Worm (Caenorhabditis elegans) whole organism, mixed stage, embryonic: ENCODE results near the gene glb-21.

ENCODE experiments used
- M03D4.4 ChIP-seq: sonication (generic microtip); optimal IDR thresholded peaks from 2 replicates; lab custom pipeline; 2017; ENCODE audit warnings: mild to moderate bottlenecking, missing genetic modification characterization, missing compliant biosample characterization
- bed-3 ChIP-seq: fragments of 200-800 bp; sonication (Bioruptor generic); optimal IDR thresholded peaks from 3 replicates; lab custom pipeline; 2018; ENCODE audit warnings: mild to moderate bottlenecking, missing genetic modification characterization, moderate library complexity, missing compliant biosample characterization
- blmp-1 ChIP-seq: fragments of 150-350 bp; optimal IDR thresholded peaks from 2 replicates; lab custom pipeline; 2014; ENCODE audit warnings: missing biosample characterization, missing genetic modification characterization
- ceh-39 ChIP-seq: fragments of 150-350 bp; optimal IDR thresholded peaks from 2 replicates; lab custom pipeline; 2014; ENCODE audit warnings: missing biosample characterization, missing genetic modification characterization
- ceh-83 ChIP-seq: fragments of 200-800 bp; sonication (Bioruptor generic); optimal IDR thresholded peaks from 2 replicates; lab custom pipeline; 2018; ENCODE audit warnings: mild to moderate bottlenecking, missing genetic modification characterization, missing compliant biosample characterization
- cnd-1 ChIP-seq: fragments of 200-800 bp; sonication (Bioruptor generic); optimal IDR thresholded peaks from 2 replicates; lab custom pipeline; 2018; ENCODE audit warnings: mild to moderate bottlenecking, missing genetic modification characterization, missing compliant biosample characterization
- drap-1 ChIP-seq: fragments of 200-800 bp; sonication (Bioruptor generic); optimal IDR thresholded peaks from 3 replicates; lab custom pipeline; 2018; ENCODE audit warnings: mild to moderate bottlenecking, missing genetic modification characterization, missing compliant biosample characterization
- elt-1 ChIP-seq: sonication (generic microtip); optimal IDR thresholded peaks from 2 replicates; lab custom pipeline; 2017; ENCODE audit warnings: missing genetic modification characterization, mild to moderate bottlenecking, missing compliant biosample characterization, antibody characterized with exemption, moderate library complexity, borderline replicate concordance; ENCODE audit not compliant: insufficient read depth
- elt-3 ChIP-seq: fragments of 150-350 bp; optimal IDR thresholded peaks from 2 replicates; lab custom pipeline; 2014; ENCODE audit warnings: missing biosample characterization, missing genetic modification characterization
- flh-1 ChIP-seq: fragments of 200-800 bp; sonication (Bioruptor generic); optimal IDR thresholded peaks from 2 replicates; lab custom pipeline; 2018; ENCODE audit warnings: mild to moderate bottlenecking, missing genetic modification characterization, moderate library complexity, missing compliant biosample characterization
- hlh-1 ChIP-seq: fragments of 150-350 bp; optimal IDR thresholded peaks from 2 replicates; lab custom pipeline; 2014; ENCODE audit warnings: missing biosample characterization, missing genetic modification reagents, missing genetic modification characterization
- lin-13 ChIP-seq: fragments of 150-350 bp; optimal IDR thresholded peaks from 2 replicates; lab custom pipeline; 2014; ENCODE audit warnings: missing biosample characterization, missing genetic modification characterization
- lin-32 ChIP-seq: fragments of 200-800 bp; sonication (Bioruptor generic); optimal IDR thresholded peaks from 2 replicates; lab custom pipeline; 2018; ENCODE audit warnings: mild to moderate bottlenecking, missing genetic modification characterization, missing compliant biosample characterization
- lsy-2 ChIP-seq: fragments of 150-350 bp; optimal IDR thresholded peaks from 2 replicates; lab custom pipeline; 2014; ENCODE audit warnings: missing biosample characterization, missing genetic modification characterization
- mep-1 ChIP-seq: fragments of 150-350 bp; optimal IDR thresholded peaks from 2 replicates; lab custom pipeline; 2017; ENCODE audit warnings: missing biosample characterization, missing genetic modification reagents, missing genetic modification characterization, inconsistent platforms
- mls-2 ChIP-seq: sonication (generic microtip); optimal IDR thresholded peaks from 2 replicates; lab custom pipeline; 2016; ENCODE audit warnings: mild to moderate bottlenecking, missing genetic modification characterization, moderate library complexity, missing compliant biosample characterization
- nhr-12 ChIP-seq: fragments of 150-350 bp; optimal IDR thresholded peaks from 2 replicates; lab custom pipeline; 2014; ENCODE audit warnings: missing biosample characterization, missing genetic modification characterization
- nhr-2 ChIP-seq: fragments of 150-350 bp; optimal IDR thresholded peaks from 2 replicates; lab custom pipeline; 2014; ENCODE audit warnings: missing biosample characterization, missing genetic modification characterization
- nhr-237 ChIP-seq: fragments of 150-350 bp; optimal IDR thresholded peaks from 2 replicates; lab custom pipeline; 2014; ENCODE audit warnings: missing biosample characterization, missing genetic modification characterization
- nhr-76 ChIP-seq: sonication (generic microtip); optimal IDR thresholded peaks from 2 replicates; lab custom pipeline; 2017; ENCODE audit warnings: missing biosample characterization, missing genetic modification characterization
- pha-4 ChIP-seq: fragments of 150-350 bp; optimal IDR thresholded peaks from 2 replicates; lab custom pipeline; 2018; ENCODE audit warnings: missing biosample characterization, missing genetic modification reagents, missing genetic modification characterization
- snpc-4 ChIP-seq: fragments of 150-350 bp; optimal IDR thresholded peaks from 2 replicates; lab custom pipeline; 2014; ENCODE audit warnings: missing biosample characterization, missing genetic modification characterization
- tbx-8 ChIP-seq: fragments of 200-800 bp; sonication (Bioruptor generic); optimal IDR thresholded peaks from 2 replicates; lab custom pipeline; 2018; ENCODE audit warnings: mild to moderate bottlenecking, missing genetic modification characterization, moderate library complexity, missing compliant biosample characterization
- unc-120 ChIP-seq: sonication (generic microtip); optimal IDR thresholded peaks from 2 replicates; lab custom pipeline; 2017; ENCODE audit warnings: missing genetic modification characterization, missing compliant biosample characterization; ENCODE audit not compliant: poor library complexity, severe bottlenecking
- unc-39 ChIP-seq: fragments of 150-350 bp; optimal IDR thresholded peaks from 2 replicates; lab custom pipeline; 2014; ENCODE audit warnings: missing biosample characterization, missing genetic modification characterization
- unc-62 ChIP-seq: fragments of 150-350 bp; optimal IDR thresholded peaks from 2 replicates; lab custom pipeline; 2014; ENCODE audit warnings: missing biosample characterization, missing genetic modification reagents, missing genetic modification characterization
- zip-8 ChIP-seq: fragments of 150-350 bp; optimal IDR thresholded peaks from 2 replicates; lab custom pipeline; 2014; ENCODE audit warnings: missing biosample characterization, missing genetic modification characterization
- ztf-11 ChIP-seq: fragments of 150-350 bp; optimal IDR thresholded peaks from 2 replicates; lab custom pipeline; 2014; ENCODE audit warnings: missing biosample characterization, missing genetic modification characterization

Gene glb-21

ce11 chrIV:10666523-10666922, 45.1 kb downstream of the glb-21 start, which contains the start of gene epi-1:
Gene epi-1 (plus strand): TSS chrIV:10666823.
- peak; percentile 38 for TF ChIP-seq unc-120 (tag; lab: Kevin White, UChicago)
- TF ChIP-seq flh-1 = no peak
- TF ChIP-seq hlh-1 (tag; lab: Kevin White, UChicago) = peak; percentile 79

DNA sequence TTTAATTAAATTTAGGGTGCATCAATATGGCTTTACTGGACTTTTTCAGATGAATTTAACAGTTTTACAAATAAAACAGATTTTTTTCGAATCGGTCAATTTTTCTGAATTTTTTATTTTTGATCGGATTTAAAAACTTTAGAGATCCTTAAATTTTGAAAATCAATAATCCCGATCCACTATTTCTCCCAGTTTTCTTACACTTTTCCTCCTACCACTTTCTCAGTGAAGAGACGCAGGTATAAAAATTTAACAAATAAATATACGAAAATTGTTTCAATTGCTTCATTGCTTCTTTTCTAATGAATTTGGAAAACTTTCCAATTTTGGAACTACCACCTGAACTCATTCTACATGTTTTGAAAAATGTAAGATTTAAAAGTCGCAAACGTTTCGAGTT, 47.5 kb downstream of the glb-21 start, which contains the start of gene K08C7.7:
TSS of gene K08C7.7 (plus strand) at position 301 of the 400 bp plus-strand sequence.
- no peak for TF ChIP-seq unc-39 (tag; lab: Kevin White, UChicago)
- no peak for TF ChIP-seq flh-1
- TF ChIP-seq elt-3 = no peak
- no peak for TF ChIP-seq bed-3 (GFP tag; lab: Kevin White, UChicago)
- TF ChIP-seq cnd-1 (tag; lab: Kevin White, UChicago) = no peak
- TF ChIP-seq ceh-39 (tag; lab: Kevin White, UChicago) = no peak
- no peak for TF ChIP-seq mep-1 (tag; lab: Kevin White, UChicago)
- TF ChIP-seq drap-1 = no peak
- no peak for TF ChIP-seq blmp-1 (tag; lab: Kevin White, UChicago)
- TF ChIP-seq nhr-2 (tag; lab: Kevin White, UChicago) = no peak

- TF ChIP-seq lsy-2 (tag; lab: Kevin White, UChicago) (no peak), ztf-11 (no peak), zip-8 (tag; lab: Kevin White, UChicago) (no peak), bed-3 (GFP tag; lab: Kevin White, UChicago) (no peak), cnd-1 (tag; lab: Kevin White, UChicago) (no peak), drap-1 (no peak), nhr-12 (tag; lab: Kevin White, UChicago) (no peak), unc-120 (tag; lab: Kevin White, UChicago) (no peak), tbx-8 (GFP tag; lab: Kevin White, UChicago) (no peak), unc-62 (no peak), snpc-4 (tag; lab: Kevin White, UChicago) (no peak), ceh-39 (tag; lab: Kevin White, UChicago) (no peak), hlh-1 (tag; lab: Kevin White, UChicago) (no peak), unc-39 (tag; lab: Kevin White, UChicago) (no peak), pha-4 (tag; lab: Kevin White, UChicago) (no peak), mep-1 (tag; lab: Kevin White, UChicago) (no peak), nhr-237 (tag; lab: Kevin White, UChicago) (no peak)
Observed at ce11 chrIV:10661760-10662159, 49.8 kb downstream of the glb-21 start, which contains the start of gene fmo-1. Gene fmo-1 (plus strand): TSS chrIV:10661857.

ce11 chrIV:10661072-10661471, 50.5 kb downstream of the glb-21 start:
- no peak for TF ChIP-seq nhr-2 (tag; lab: Kevin White, UChicago)
- no peak for TF ChIP-seq zip-8 (tag; lab: Kevin White, UChicago)
- TF ChIP-seq mls-2 = no peak
- no peak for TF ChIP-seq drap-1
- TF ChIP-seq lsy-2 (tag; lab: Kevin White, UChicago) = no peak
- TF ChIP-seq flh-1 = no peak
- no peak for TF ChIP-seq pha-4 (tag; lab: Kevin White, UChicago)
- TF ChIP-seq unc-120 (tag; lab: Kevin White, UChicago) = no peak
- no peak for TF ChIP-seq cnd-1 (tag; lab: Kevin White, UChicago)
- TF ChIP-seq M03D4.4 = no peak
- no peak for TF ChIP-seq elt-1 (tag; lab: Kevin White, UChicago)
- no peak for TF ChIP-seq mep-1 (tag; lab: Kevin White, UChicago)
- no peak for TF ChIP-seq ceh-83 (GFP tag; lab: Kevin White, UChicago)
- TF ChIP-seq lin-13 (tag; lab: Kevin White, UChicago) = no peak
- TF ChIP-seq nhr-76 (tag; lab: Kevin White, UChicago) = no peak
- TF ChIP-seq lin-32 (GFP tag; lab: Kevin White, UChicago) = no peak
